Worm (Caenorhabditis elegans): ENCODE results near the gene hxk-3.
A peak's percentile ranks its signal among the peaks of the same experiment; 100 is the strongest.

hxk-3 gene

DNA sequence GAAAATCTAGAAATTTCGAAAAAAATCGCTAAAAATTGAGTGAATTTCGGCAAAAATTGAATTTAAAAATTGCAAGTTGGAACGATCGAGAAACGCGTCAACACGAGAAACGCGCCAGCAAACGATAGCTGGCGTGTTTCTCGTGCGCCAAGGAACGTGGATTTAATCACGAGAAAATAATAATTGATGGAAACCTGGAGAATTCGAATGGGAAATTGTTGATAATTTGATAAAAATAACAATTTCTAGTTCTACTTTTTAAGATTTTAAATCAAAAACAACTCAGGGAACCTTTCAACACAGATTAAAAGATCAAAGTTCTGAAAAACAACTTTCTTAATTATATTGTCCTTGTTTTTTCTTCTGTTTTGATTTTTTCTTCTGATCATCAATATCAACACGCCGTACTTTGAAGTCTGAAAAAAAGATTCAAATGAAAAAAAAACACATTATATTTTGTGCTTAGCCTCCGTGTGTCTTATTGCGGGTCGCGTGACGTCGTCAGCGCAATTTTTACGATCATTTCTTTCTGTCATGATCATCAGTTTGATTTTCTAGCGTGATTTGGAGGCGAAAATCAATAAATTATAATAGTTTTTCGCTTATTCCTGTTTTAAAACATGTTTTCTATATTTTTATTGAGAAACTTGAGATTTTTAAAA lies 1.3 kb upstream of the hxk-3 start, which contains the start of gene npp-20 (continued):
- no peak for TF ChIP-seq egrh-3 (GFP tag; IDR thresholded peaks at IDR 0.05)
- TF ChIP-seq ceh-79 (tag; optimal IDR thresholded peaks at IDR 0.05): no peak
- no peak for TF ChIP-seq ztf-26 (tag; optimal IDR thresholded peaks at IDR 0.05)
- no peak for TF ChIP-seq hmg-1.2 (GFP tag; IDR thresholded peaks at IDR 0.05)
- TF ChIP-seq F33H1.4 (GFP tag; IDR thresholded peaks at IDR 0.05): peak; percentile 54
- no peak for TF ChIP-seq athp-1 (tag; optimal IDR thresholded peaks at IDR 0.05)
- TF ChIP-seq lsl-1 (GFP tag; optimal IDR thresholded peaks at IDR 0.05): peak; percentile 29
- no peak for TF ChIP-seq Y53F4B.3 (GFP tag; IDR thresholded peaks at IDR 0.05)
- no peak for TF ChIP-seq chd-7 (tag; optimal IDR thresholded peaks at IDR 0.05)
- no peak for TF ChIP-seq mel-28 (tag; optimal IDR thresholded peaks at IDR 0.05; ENCODE audit: borderline replicate concordance)
- no peak for TF ChIP-seq lir-1 (GFP tag; conservative IDR thresholded peaks at IDR 0.05)
- peak; percentile 47 for TF ChIP-seq lin-54 (GFP tag; optimal IDR thresholded peaks at IDR 0.05)
- TF ChIP-seq C17E4.6 (GFP tag; IDR thresholded peaks at IDR 0.05): no peak
- no peak for TF ChIP-seq F37B4.10 (GFP tag; IDR thresholded peaks at IDR 0.05)
- TF ChIP-seq ztf-22 (GFP tag; optimal IDR thresholded peaks at IDR 0.05): no peak
- TF ChIP-seq T26A5.8 (tag; optimal IDR thresholded peaks at IDR 0.05): no peak
- no peak for TF ChIP-seq atf-7 (tag; optimal IDR thresholded peaks at IDR 0.05)
- no peak for TF ChIP-seq lin-26 (GFP tag; IDR thresholded peaks at IDR 0.05)
- no peak for TF ChIP-seq B0019.2 (GFP tag; conservative IDR thresholded peaks at IDR 0.05)
- peak; percentile 51 for TF ChIP-seq ZK185.1 (tag; optimal IDR thresholded peaks at IDR 0.05; ENCODE audit: poor library complexity, severe bottlenecking)
- TF ChIP-seq lin-35 (GFP tag; optimal IDR thresholded peaks at IDR 0.05): peak in 1 of 3 experiments; percentile 67
- no peak for TF ChIP-seq F57C9.4 (tag; optimal IDR thresholded peaks at IDR 0.05)
- no peak for TF ChIP-seq hsf-1 (GFP tag; IDR thresholded peaks at IDR 0.05)
- TF ChIP-seq egl-18 (GFP tag; IDR thresholded peaks at IDR 0.05): no peak
- TF ChIP-seq snpc-3.4 (tag; optimal IDR thresholded peaks at IDR 0.05): no peak
- TF ChIP-seq attf-3 (GFP tag; conservative IDR thresholded peaks at IDR 0.05): no peak
- no peak for TF ChIP-seq aptf-2 (GFP tag; conservative IDR thresholded peaks at IDR 0.05)
- TF ChIP-seq bed-2 (GFP tag; IDR thresholded peaks at IDR 0.05): no peak
- TF ChIP-seq Y67H2A.10 (GFP tag; conservative IDR thresholded peaks at IDR 0.05): no peak
- TF ChIP-seq madf-6 (GFP tag; IDR thresholded peaks at IDR 0.05): peak; percentile 65
- no peak for TF ChIP-seq hmg-20 (GFP tag; IDR thresholded peaks at IDR 0.05)
- TF ChIP-seq K12H6.12 (tag; optimal IDR thresholded peaks at IDR 0.05): no peak
- TF ChIP-seq pbrm-1 (GFP tag; IDR thresholded peaks at IDR 0.05): peak; percentile 48; the same call in 1 of the 2 replicates
- TF ChIP-seq ets-4 (GFP tag; optimal IDR thresholded peaks at IDR 0.05): no peak
- TF ChIP-seq unc-62 (GFP tag; optimal IDR thresholded peaks at IDR 0.05): no peak
- no peak for TF ChIP-seq dpl-1 (GFP tag; optimal IDR thresholded peaks at IDR 0.05)
- no peak for TF ChIP-seq F10E7.11 (tag; optimal IDR thresholded peaks at IDR 0.05)
- no peak for TF ChIP-seq ccch-3 (GFP tag; optimal IDR thresholded peaks at IDR 0.05)
- TF ChIP-seq mes-4 (tag; optimal IDR thresholded peaks at IDR 0.05): no peak
- TF ChIP-seq hlh-12 (tag; optimal IDR thresholded peaks at IDR 0.05): no peak
- no peak for TF ChIP-seq cebp-1 (GFP tag; IDR thresholded peaks at IDR 0.05)
- peak; percentile 52 for TF ChIP-seq cebp-1 (tag; optimal IDR thresholded peaks at IDR 0.05)
- no peak for TF ChIP-seq ekl-4 (GFP tag; IDR thresholded peaks at IDR 0.05)
- peak; percentile 8 to 15 for TF ChIP-seq let-607 (tag; optimal IDR thresholded peaks at IDR 0.05)
- no peak for TF ChIP-seq snpc-1.1 (tag; optimal IDR thresholded peaks at IDR 0.05; ENCODE audit: insufficient read depth)
- TF ChIP-seq sea-2 (GFP tag; IDR thresholded peaks at IDR 0.05): no peak
- no peak for TF ChIP-seq rec-8 (tag; optimal IDR thresholded peaks at IDR 0.05)
- TF ChIP-seq F23B12.7 (tag; optimal IDR thresholded peaks at IDR 0.05; ENCODE audit: insufficient read depth): no peak

All from whole organism, young adult.